Fruit fly (Drosophila melanogaster) whole organism, pupa: ENCODE data around the gene CG14854.

Experiments
- CG10348 ChIP-seq: fragments of 200-800 bp; sonication (Bioruptor generic); IDR thresholded peaks from 2 replicates; pipeline ENCODE4 v1.3.6; 2022; ENCODE audit warnings: missing biosample characterization, missing genetic modification characterization
- CG12605 ChIP-seq: fragments of 200-800 bp; sonication (Bioruptor generic); IDR thresholded peaks from 2 replicates; pipeline ENCODE4 v1.3.6; 2022; ENCODE audit warnings: missing biosample characterization, missing genetic modification characterization
- CG13204 ChIP-seq: fragments of 200-800 bp; sonication (Bioruptor generic); optimal IDR thresholded peaks from 2 replicates; lab custom pipeline; 2018; ENCODE audit warnings: missing biosample characterization, mild to moderate bottlenecking, missing genetic modification characterization, moderate library complexity
- CG14655 ChIP-seq: fragments of 200-800 bp; sonication (Bioruptor generic); optimal IDR thresholded peaks from 3 replicates; lab custom pipeline; 2017; ENCODE audit warnings: mild to moderate bottlenecking, missing biosample characterization, missing genetic modification reagents, missing genetic modification characterization
- CG15710 ChIP-seq: fragments of 200-800 bp; sonication (Bioruptor generic); optimal IDR thresholded peaks from 2 replicates; lab custom pipeline; 2018; ENCODE audit warnings: missing biosample characterization, mild to moderate bottlenecking, missing genetic modification characterization, moderate library complexity
- CG17806 ChIP-seq: fragments of 200-800 bp; sonication (Bioruptor generic); optimal IDR thresholded peaks from 2 replicates; lab custom pipeline; 2018; ENCODE audit warnings: missing biosample characterization, mild to moderate bottlenecking, missing genetic modification characterization, moderate library complexity
- CG32121 ChIP-seq: fragments of 200-800 bp; sonication (Bioruptor generic); IDR thresholded peaks from 2 replicates; pipeline ENCODE4 v1.3.6; 2022; ENCODE audit warnings: missing biosample characterization, missing genetic modification characterization
- CG34367 ChIP-seq: fragments of 200-800 bp; sonication (Bioruptor generic); optimal IDR thresholded peaks from 2 replicates; lab custom pipeline; 2018; ENCODE audit warnings: missing biosample characterization, mild to moderate bottlenecking, missing genetic modification characterization
- CG4496 ChIP-seq: fragments of 200-800 bp; sonication (Bioruptor generic); IDR thresholded peaks from 3 replicates; pipeline ENCODE4 v1.3.6; 2022; ENCODE audit warnings: missing biosample characterization, missing genetic modification characterization
- CG8159 ChIP-seq: fragments of 200-800 bp; sonication (Bioruptor generic); optimal IDR thresholded peaks from 3 replicates; lab custom pipeline; 2018; ENCODE audit warnings: missing biosample characterization, mild to moderate bottlenecking, missing genetic modification characterization, moderate library complexity
- CG8301 ChIP-seq: fragments of 200-800 bp; sonication (Bioruptor generic); optimal IDR thresholded peaks from 2 replicates; lab custom pipeline; 2018; ENCODE audit warnings: missing biosample characterization, mild to moderate bottlenecking, missing genetic modification characterization
- CG9948 ChIP-seq: fragments of 200-800 bp; sonication (Bioruptor generic); optimal IDR thresholded peaks from 2 replicates; lab custom pipeline; 2018; ENCODE audit warnings: missing biosample characterization, mild to moderate bottlenecking, missing genetic modification characterization, moderate library complexity
- D1 ChIP-seq: fragments of 200-800 bp; sonication (Bioruptor generic); optimal IDR thresholded peaks from 2 replicates; lab custom pipeline; 2018; ENCODE audit warnings: missing biosample characterization, mild to moderate bottlenecking, missing genetic modification characterization, moderate library complexity
- EcR ChIP-seq: fragments of 200-800 bp; sonication (Bioruptor generic); optimal IDR thresholded peaks from 3 replicates; lab custom pipeline; 2019; ENCODE audit warnings: missing biosample characterization, missing genetic modification characterization, mild to moderate bottlenecking, moderate library complexity, missing genetic modification reagents
- Ets98B ChIP-seq: fragments of 200-800 bp; sonication (Bioruptor generic); IDR thresholded peaks from 2 replicates; pipeline ENCODE4 v1.3.6; 2022; ENCODE audit warnings: missing biosample characterization, missing genetic modification characterization
- Pif1A ChIP-seq: fragments of 200-800 bp; sonication (Bioruptor generic); optimal IDR thresholded peaks from 3 replicates; lab custom pipeline; 2016; ENCODE audit warnings: missing biosample characterization, missing genetic modification characterization
- Pif1B ChIP-seq: fragments of 200-800 bp; sonication (Bioruptor generic); optimal IDR thresholded peaks from 3 replicates; lab custom pipeline; 2016; ENCODE audit warnings: missing biosample characterization, missing genetic modification characterization
- Snoo ChIP-seq: fragments of 200-800 bp; sonication (Bioruptor generic); optimal IDR thresholded peaks from 3 replicates; lab custom pipeline; 2017; ENCODE audit warnings: missing biosample characterization, mild to moderate bottlenecking, missing genetic modification characterization, inconsistent platforms
- fd96Ca ChIP-seq: fragments of 200-800 bp; sonication (Bioruptor generic); IDR thresholded peaks from 3 replicates; pipeline ENCODE4 v1.3.6; 2022; ENCODE audit warnings: missing biosample characterization, missing genetic modification characterization
- gl ChIP-seq: fragments of 200-800 bp; sonication (Bioruptor generic); optimal IDR thresholded peaks from 2 replicates; lab custom pipeline; 2018; ENCODE audit warnings: missing biosample characterization, mild to moderate bottlenecking, missing genetic modification characterization
- rn ChIP-seq: fragments of 200-800 bp; sonication (Bioruptor generic); IDR thresholded peaks from 2 replicates; pipeline ENCODE4 v1.3.6; 2022; ENCODE audit warnings: missing biosample characterization, missing genetic modification characterization

The CG14854 gene

DNA sequence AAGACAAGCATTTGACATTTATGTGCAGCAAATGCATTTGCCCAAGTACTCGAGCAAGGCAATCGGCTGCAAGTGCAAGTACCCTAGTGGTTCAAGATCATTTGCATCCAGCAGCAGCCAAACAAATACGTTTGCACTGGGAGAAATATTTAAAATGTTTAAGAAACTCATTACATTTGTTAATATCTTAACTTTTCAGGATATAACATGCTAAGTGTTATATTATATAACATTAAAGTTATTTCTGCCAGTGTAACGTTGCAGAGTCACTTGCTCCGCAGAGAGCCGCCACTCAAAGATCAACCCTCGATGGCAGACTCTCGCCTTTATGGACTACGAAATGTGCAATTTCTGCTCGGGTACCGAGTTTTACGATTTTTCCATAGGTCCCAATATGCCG, 29.6 kb upstream of the CG14854 start:
- TF ChIP-seq CG17806 (no peak), CG15710 (tag; lab: Kevin White, UChicago) (peak; percentile 17), EcR (GFP tag; lab: Kevin White, UChicago) (no peak), CG4496 (GFP tag; lab: Robert Waterston, UW) (peak; percentile 65; the same call in 2 of the 3 replicates), CG8301 (peak; percentile 31), CG8159 (tag; lab: Kevin White, UChicago) (peak; percentile 28), CG14655 (peak; percentile 49), Pif1A (GFP tag; lab: Kevin White, UChicago) (peak; percentile 12)
- TF ChIP-seq, all 21 proteins: peak for 6

DNA sequence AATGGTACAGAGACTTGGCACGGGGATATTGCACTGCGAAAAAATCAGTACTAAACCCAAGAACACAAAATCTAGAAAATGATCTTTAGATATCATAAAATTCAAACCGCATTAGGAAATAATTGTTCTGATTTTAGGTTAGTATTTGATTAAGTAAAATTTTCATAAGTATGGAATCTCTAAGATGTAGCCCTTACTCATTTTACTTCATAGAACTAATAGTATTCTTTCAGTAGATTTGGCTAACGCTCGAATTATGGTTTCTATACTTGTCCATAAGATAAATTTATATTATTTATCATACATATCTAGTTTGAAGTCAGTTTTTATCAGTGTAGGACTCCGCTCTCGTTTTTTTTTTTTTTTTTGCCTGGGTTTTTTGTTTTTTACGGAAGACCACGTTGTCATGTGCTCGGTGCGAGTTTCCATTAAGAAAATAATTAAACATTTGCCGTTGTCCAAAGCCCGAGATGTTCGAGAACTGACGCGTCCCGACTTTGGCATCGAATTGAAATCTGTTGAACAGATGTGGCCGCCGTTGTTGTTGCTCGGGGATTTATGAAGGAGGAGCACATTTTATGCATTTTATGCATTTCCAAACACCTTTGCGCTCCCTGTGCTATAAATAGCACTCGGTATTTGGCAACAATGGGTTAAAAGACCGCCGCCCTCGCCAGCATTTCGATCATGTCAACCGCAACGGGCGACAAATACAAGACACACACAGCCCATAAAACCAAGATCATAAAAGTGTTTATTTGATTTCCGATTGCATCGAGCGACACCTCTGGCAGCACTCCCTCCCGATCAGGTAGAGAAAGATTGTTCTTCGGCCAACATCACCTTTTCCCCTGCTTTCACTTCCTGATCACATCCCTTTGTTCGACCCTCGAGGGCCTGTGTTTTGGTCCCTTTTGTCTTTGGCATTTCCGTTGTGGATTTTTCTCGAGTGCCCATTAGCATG, 26.9 kb upstream of the CG14854 start:
- TF ChIP-seq CG15710 (tag; lab: Kevin White, UChicago) (no peak), D1 (tag; lab: Kevin White, UChicago) (no peak), gl (tag; lab: Kevin White, UChicago) (no peak), Pif1A (GFP tag; lab: Kevin White, UChicago) (no peak), CG17806 (no peak), rn (GFP tag; lab: Robert Waterston, UW) (no peak), CG4496 (GFP tag; lab: Robert Waterston, UW) (no peak), CG13204 (no peak), Ets98B (no peak), fd96Ca (no peak), EcR (GFP tag; lab: Kevin White, UChicago) (no peak)

DNA sequence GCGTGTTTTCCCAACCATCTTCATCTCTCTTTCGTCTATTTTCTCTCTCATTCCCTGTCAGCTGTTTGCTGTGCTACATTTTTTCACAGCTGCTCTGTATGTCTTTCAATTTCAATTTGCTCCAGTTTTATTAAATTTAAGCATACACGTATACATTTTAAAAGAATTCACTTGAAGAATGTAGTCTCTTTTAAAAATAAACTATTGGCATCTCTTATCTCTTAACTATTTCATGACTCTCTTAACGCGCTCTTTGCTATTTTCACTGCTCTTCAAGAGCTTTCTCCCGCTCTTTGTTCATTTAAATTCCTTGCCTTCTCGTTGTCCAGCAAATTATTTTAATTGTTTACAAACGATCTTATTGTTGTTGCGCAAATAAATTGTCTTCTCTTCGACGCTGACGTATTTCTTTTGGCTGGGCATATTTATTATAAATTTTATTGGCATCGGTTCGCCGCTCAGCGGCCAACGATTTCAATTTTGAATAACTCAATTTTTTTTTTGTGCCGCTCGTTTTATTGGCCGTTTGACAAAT, 20.3 kb upstream of the CG14854 start:
- TF ChIP-seq CG4496 (GFP tag; lab: Robert Waterston, UW) (no peak), CG14655 (no peak), CG9948 (tag; lab: Kevin White, UChicago) (no peak), Ets98B (no peak), Pif1A (GFP tag; lab: Kevin White, UChicago) (no peak)

DNA sequence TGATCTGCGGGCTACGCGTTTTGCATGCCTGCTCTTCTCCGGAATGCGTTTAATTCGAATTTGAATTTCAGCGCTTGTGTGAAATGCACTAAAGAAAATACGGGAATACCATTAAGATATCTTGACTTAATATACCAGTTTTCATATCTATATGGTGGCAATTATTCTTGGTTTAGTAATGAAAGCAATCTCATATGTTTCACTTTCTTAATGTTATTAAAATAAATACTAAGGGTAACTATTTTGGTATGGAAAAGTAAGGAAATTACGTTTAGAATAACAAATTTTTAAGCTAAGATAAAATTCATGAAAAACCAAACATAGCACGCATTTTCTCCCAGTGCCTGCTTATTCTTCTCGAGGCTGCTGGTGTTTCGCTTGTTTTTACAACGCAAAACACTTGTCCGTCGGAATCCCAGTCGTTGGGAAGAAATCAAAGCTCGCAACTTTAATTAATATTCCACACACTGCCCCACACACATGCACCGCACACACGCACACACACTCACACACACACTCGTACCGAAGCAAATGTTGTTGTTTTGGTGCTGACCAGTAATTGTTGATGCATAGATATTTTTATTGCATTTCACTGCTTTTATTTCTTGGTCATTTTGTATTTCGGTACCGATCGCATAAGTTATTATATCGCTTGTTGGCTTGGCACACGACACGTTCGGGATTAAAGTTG, 18.1 kb upstream of the CG14854 start:
- TF ChIP-seq Snoo (tag; lab: Kevin White, UChicago): peak; percentile 3
- no peak for TF ChIP-seq CG8301
- no peak for TF ChIP-seq Pif1B (GFP tag; lab: Kevin White, UChicago)
- TF ChIP-seq gl (tag; lab: Kevin White, UChicago): no peak
- no peak for TF ChIP-seq CG10348 (GFP tag; lab: Robert Waterston, UW)
- TF ChIP-seq Pif1A (GFP tag; lab: Kevin White, UChicago): no peak
- TF ChIP-seq Ets98B: no peak
- TF ChIP-seq EcR (GFP tag; lab: Kevin White, UChicago): no peak
- TF ChIP-seq CG4496 (GFP tag; lab: Robert Waterston, UW): no peak; the same call in 2 of the 3 replicates
- peak; percentile 0 for TF ChIP-seq CG34367 (tag; lab: Kevin White, UChicago)
- peak; percentile 47 for TF ChIP-seq CG15710 (tag; lab: Kevin White, UChicago)
- peak; percentile 36; the same call in 1 of the 2 replicates for TF ChIP-seq CG32121 (GFP tag; lab: Robert Waterston, UW)
- TF ChIP-seq fd96Ca: no peak
- peak; percentile 32 for TF ChIP-seq CG9948 (tag; lab: Kevin White, UChicago)
- no peak for TF ChIP-seq rn (GFP tag; lab: Robert Waterston, UW)
- no peak for TF ChIP-seq CG13204
- no peak for TF ChIP-seq CG12605
- TF ChIP-seq CG8159 (tag; lab: Kevin White, UChicago): peak; percentile 46
- peak; percentile 4 for TF ChIP-seq CG14655
- no peak for TF ChIP-seq CG17806
- TF ChIP-seq D1 (tag; lab: Kevin White, UChicago): no peak

- TF ChIP-seq CG32121 (GFP tag; lab: Robert Waterston, UW) (peak; percentile 74), CG15710 (tag; lab: Kevin White, UChicago) (no peak), fd96Ca (no peak), CG13204 (no peak), Pif1B (GFP tag; lab: Kevin White, UChicago) (no peak), CG8301 (peak; percentile 12), D1 (tag; lab: Kevin White, UChicago) (no peak), CG9948 (tag; lab: Kevin White, UChicago) (no peak), EcR (GFP tag; lab: Kevin White, UChicago) (no peak), CG4496 (GFP tag; lab: Robert Waterston, UW) (peak; percentile 56; the same call in 2 of the 3 replicates), rn (GFP tag; lab: Robert Waterston, UW) (no peak), gl (tag; lab: Kevin White, UChicago) (no peak), CG17806 (no peak), CG34367 (tag; lab: Kevin White, UChicago) (no peak), Pif1A (GFP tag; lab: Kevin White, UChicago) (no peak), Snoo (tag; lab: Kevin White, UChicago) (no peak), CG12605 (0 out of 2 replicates have a peak, but pooled peaks have one; percentile 21), Ets98B (peak; percentile 35; the same call in 1 of the 2 replicates), CG10348 (GFP tag; lab: Robert Waterston, UW) (no peak), CG14655 (peak; percentile 32), CG8159 (tag; lab: Kevin White, UChicago) (no peak)
Observed at dm6 chr3R:14576692-14577646, 17.1 kb upstream of the CG14854 start, which contains the start of gene stumps. stumps (plus strand) TSS chr3R:14577217.
